Fruit fly (Drosophila melanogaster) whole organism, embryonic: ENCODE results near the gene Dad1.

ENCODE experiments used
- Atf6 ChIP-seq: fragments of 200-800 bp; sonication (Bioruptor generic); IDR thresholded peaks from 2 replicates; pipeline ENCODE4 v1.3.6; 2022; ENCODE audit warnings: missing biosample characterization, missing genetic modification characterization
- Bdp1 ChIP-seq: fragments of 200-800 bp; sonication (Bioruptor generic); optimal IDR thresholded peaks from 3 replicates; lab custom pipeline; 2016; ENCODE audit warnings: missing biosample characterization, missing genetic modification characterization
- Blimp-1 ChIP-seq: fragments of 200-800 bp; sonication (Bioruptor generic); optimal IDR thresholded peaks from 3 replicates; lab custom pipeline; 2018; ENCODE audit warnings: missing biosample characterization, missing genetic modification characterization, mild to moderate bottlenecking, moderate library complexity, missing genetic modification reagents
- C15 ChIP-seq: fragments of 200-800 bp; sonication (Bioruptor generic); IDR thresholded peaks from 3 replicates; pipeline ENCODE4 v1.3.6; 2022; ENCODE audit warnings: missing biosample characterization, missing genetic modification characterization
- CG10431 ChIP-seq: fragments of 200-800 bp; sonication (Bioruptor generic); optimal IDR thresholded peaks from 3 replicates; lab custom pipeline; 2018; ENCODE audit warnings: missing biosample characterization, mild to moderate bottlenecking, missing genetic modification characterization
- CG11398 ChIP-seq: fragments of 200-800 bp; sonication (Bioruptor generic); optimal IDR thresholded peaks from 2 replicates; lab custom pipeline; 2016; ENCODE audit warnings: missing biosample characterization, missing genetic modification characterization
- CG11696 ChIP-seq: fragments of 200-800 bp; sonication (Bioruptor generic); IDR thresholded peaks from 2 replicates; pipeline ENCODE4 v1.3.6; 2022; ENCODE audit warnings: missing biosample characterization, missing genetic modification characterization
- CG12219 ChIP-seq: fragments of 200-800 bp; sonication (Bioruptor generic); optimal IDR thresholded peaks from 3 replicates; lab custom pipeline; 2018; ENCODE audit warnings: missing biosample characterization, mild to moderate bottlenecking, missing genetic modification characterization
- CG13296 ChIP-seq: fragments of 200-800 bp; sonication (Bioruptor generic); optimal IDR thresholded peaks from 3 replicates; lab custom pipeline; 2018; ENCODE audit warnings: missing biosample characterization, mild to moderate bottlenecking, missing genetic modification characterization
- CG15479 ChIP-seq: fragments of 200-800 bp; sonication (Bioruptor generic); optimal IDR thresholded peaks from 3 replicates; lab custom pipeline; 2019; ENCODE audit warnings: missing biosample characterization, mild to moderate bottlenecking, missing genetic modification characterization, moderate library complexity
- CG17361 ChIP-seq: fragments of 200-800 bp; sonication (Bioruptor generic); IDR thresholded peaks from 3 replicates; pipeline ENCODE4 v1.3.6; 2022; ENCODE audit warnings: missing biosample characterization, missing genetic modification characterization
- CG1832 ChIP-seq: fragments of 200-800 bp; sonication (Bioruptor generic); optimal IDR thresholded peaks from 2 replicates; lab custom pipeline; 2017; ENCODE audit warnings: missing biosample characterization, mild to moderate bottlenecking, missing genetic modification characterization, inconsistent platforms
- CG18619 ChIP-seq: fragments of 200-800 bp; sonication (Bioruptor generic); optimal IDR thresholded peaks from 3 replicates; lab custom pipeline; 2017; ENCODE audit warnings: missing biosample characterization, mild to moderate bottlenecking, missing genetic modification characterization
- CG2678 ChIP-seq: fragments of 200-800 bp; sonication (Bioruptor generic); optimal IDR thresholded peaks from 3 replicates; lab custom pipeline; 2019; ENCODE audit warnings: missing biosample characterization, mild to moderate bottlenecking, missing genetic modification characterization, moderate library complexity
- CG32767 ChIP-seq: fragments of 200-800 bp; sonication (Bioruptor generic); IDR thresholded peaks from 2 replicates; pipeline ENCODE4 v1.3.6; 2022; ENCODE audit warnings: missing biosample characterization, missing genetic modification characterization
- CG4424 ChIP-seq: fragments of 200-800 bp; sonication (Bioruptor generic); optimal IDR thresholded peaks from 3 replicates; lab custom pipeline; 2016; ENCODE audit warnings: missing biosample characterization, missing genetic modification characterization
- CG6689 ChIP-seq: fragments of 200-800 bp; sonication (Bioruptor generic); IDR thresholded peaks from 2 replicates; pipeline ENCODE4 v1.3.6; 2022; ENCODE audit warnings: missing biosample characterization, missing genetic modification characterization
- CG6813 ChIP-seq: fragments of 200-800 bp; sonication (Bioruptor generic); optimal IDR thresholded peaks from 2 replicates; lab custom pipeline; 2017; ENCODE audit warnings: missing biosample characterization, missing genetic modification characterization, mild to moderate bottlenecking, moderate library complexity, missing genetic modification reagents
- CG7357 ChIP-seq: fragments of 200-800 bp; sonication (Bioruptor generic); IDR thresholded peaks from 3 replicates; pipeline ENCODE4 v1.3.6; 2022; ENCODE audit warnings: missing biosample characterization, missing genetic modification characterization
- CG9876 ChIP-seq: fragments of 200-800 bp; sonication (Bioruptor generic); optimal IDR thresholded peaks from 2 replicates; lab custom pipeline; 2016; ENCODE audit warnings: missing biosample characterization, missing genetic modification characterization
- Doc3 ChIP-seq: fragments of 200-800 bp; sonication (Bioruptor generic); IDR thresholded peaks from 3 replicates; pipeline ENCODE4 v1.3.6; 2022; ENCODE audit warnings: missing biosample characterization, missing genetic modification characterization; ENCODE audit not compliant: partially characterized antibody
- E2f2 ChIP-seq: fragments of 200-800 bp; sonication (Bioruptor generic); IDR thresholded peaks from 2 replicates; pipeline ENCODE4 v1.3.6; 2022; ENCODE audit warnings: missing biosample characterization, missing genetic modification characterization
- Gsc ChIP-seq: fragments of 200-800 bp; sonication (Bioruptor generic); IDR thresholded peaks from 2 replicates; pipeline ENCODE4 v1.3.6; 2022; ENCODE audit warnings: missing biosample characterization, missing genetic modification characterization
- Hr39 ChIP-seq: fragments of >200 bp; optimal IDR thresholded peaks from 2 replicates; lab custom pipeline; 2017
- Hr51 ChIP-seq, 2 experiments: fragments of 200-800 bp; sonication (Bioruptor generic); optimal IDR thresholded peaks; 2 replicates in 1 of 2; 3 replicates in 1 of 2; lab custom pipeline; 2016 to 2018; ENCODE audit warnings: missing biosample characterization in 2 of 2, missing genetic modification characterization in 2 of 2, mild to moderate bottlenecking in 1 of 2, moderate library complexity in 1 of 2
- Med ChIP-seq: fragments of 200-800 bp; sonication (Bioruptor generic); peaks from one replicate; lab custom pipeline; 2016; ENCODE audit warnings: missing biosample characterization, missing genetic modification characterization, mild to moderate bottlenecking, inconsistent platforms, moderate library complexity
- Neu2 ChIP-seq: fragments of 200-800 bp; sonication (Bioruptor generic); optimal IDR thresholded peaks from 3 replicates; lab custom pipeline; 2016; ENCODE audit warnings: missing biosample characterization, missing genetic modification characterization, borderline replicate concordance
- Sox100B ChIP-seq: fragments of 200-800 bp; sonication (Bioruptor generic); optimal IDR thresholded peaks from 3 replicates; lab custom pipeline; 2018; ENCODE audit warnings: missing biosample characterization, mild to moderate bottlenecking, missing genetic modification characterization
- Xrp1 ChIP-seq: fragments of 200-800 bp; sonication (Bioruptor generic); IDR thresholded peaks from 2 replicates; pipeline ENCODE4 v1.3.6; 2022; ENCODE audit warnings: missing biosample characterization, missing genetic modification characterization
- ab ChIP-seq: fragments of 200-800 bp; sonication (Bioruptor generic); optimal IDR thresholded peaks from 2 replicates; lab custom pipeline; 2016; ENCODE audit warnings: missing biosample characterization, missing genetic modification characterization
- ash1 ChIP-seq: fragments of 200-800 bp; sonication (Bioruptor generic); optimal IDR thresholded peaks from 2 replicates; lab custom pipeline; 2018; ENCODE audit warnings: missing biosample characterization, mild to moderate bottlenecking, missing genetic modification characterization
- bcd ChIP-seq: fragments of 200-800 bp; sonication (Bioruptor generic); optimal IDR thresholded peaks from 2 replicates; lab custom pipeline; 2017; ENCODE audit warnings: missing biosample characterization, mild to moderate bottlenecking, missing genetic modification characterization
- chn ChIP-seq: fragments of 200-800 bp; sonication (Bioruptor generic); optimal IDR thresholded peaks from 2 replicates; lab custom pipeline; 2016; ENCODE audit warnings: missing biosample characterization, missing genetic modification characterization
- cwo ChIP-seq: fragments of 200-800 bp; sonication (Bioruptor generic); optimal IDR thresholded peaks from 3 replicates; lab custom pipeline; 2017; ENCODE audit warnings: missing biosample characterization, missing genetic modification characterization, mild to moderate bottlenecking, moderate library complexity, missing genetic modification reagents
- dmrt11E ChIP-seq: fragments of 200-800 bp; sonication (Bioruptor generic); optimal IDR thresholded peaks from 3 replicates; lab custom pipeline; 2018; ENCODE audit warnings: missing biosample characterization, mild to moderate bottlenecking, missing genetic modification characterization, moderate library complexity
- dpn ChIP-seq, 2 experiments: fragments of 200-800 bp; sonication (Bioruptor generic); optimal IDR thresholded peaks; 3 replicates each; lab custom pipeline; 2016; ENCODE audit warnings: missing biosample characterization in 2 of 2, missing genetic modification characterization in 2 of 2
- fd96Cb ChIP-seq: fragments of 200-800 bp; sonication (Bioruptor generic); optimal IDR thresholded peaks from 2 replicates; lab custom pipeline; 2018; ENCODE audit warnings: missing biosample characterization, mild to moderate bottlenecking, missing genetic modification characterization, moderate library complexity
- gcm ChIP-seq: fragments of 200-800 bp; sonication (Bioruptor generic); optimal IDR thresholded peaks from 2 replicates; lab custom pipeline; 2019; ENCODE audit warnings: missing biosample characterization, mild to moderate bottlenecking, missing genetic modification characterization, moderate library complexity
- gfzf ChIP-seq: fragments of 200-800 bp; sonication (Bioruptor generic); optimal IDR thresholded peaks from 2 replicates; lab custom pipeline; 2016; ENCODE audit warnings: missing biosample characterization, mild to moderate bottlenecking, missing genetic modification characterization, moderate library complexity
- grau ChIP-seq: fragments of 200-800 bp; optimal IDR thresholded peaks from 3 replicates; lab custom pipeline; 2019; ENCODE audit warnings: missing biosample characterization, mild to moderate bottlenecking, missing genetic modification characterization, moderate library complexity
- hb ChIP-seq: fragments of 200-800 bp; sonication (Bioruptor generic); IDR thresholded peaks from 3 replicates; pipeline ENCODE4 v1.3.6; 2022; ENCODE audit warnings: missing biosample characterization, missing genetic modification characterization; ENCODE audit not compliant: partially characterized antibody
- mam ChIP-seq: fragments of 200-800 bp; sonication (Bioruptor generic); optimal IDR thresholded peaks from 3 replicates; lab custom pipeline; 2016; ENCODE audit warnings: missing biosample characterization, missing genetic modification characterization
- ranshi ChIP-seq: fragments of 200-800 bp; sonication (Bioruptor generic); IDR thresholded peaks from 2 replicates; pipeline ENCODE4 v1.3.6; 2022; ENCODE audit warnings: missing biosample characterization, missing genetic modification characterization
- row ChIP-seq: fragments of 200-800 bp; sonication (Bioruptor generic); IDR thresholded peaks from 3 replicates; pipeline ENCODE4 v1.3.6; 2022; ENCODE audit warnings: missing biosample characterization, missing genetic modification characterization
- sens ChIP-seq: fragments of 200-800 bp; sonication (Bioruptor generic); peaks from one replicate; lab custom pipeline; 2016; ENCODE audit warnings: missing biosample characterization, missing genetic modification characterization
- vnd ChIP-seq: fragments of 200-800 bp; sonication (Bioruptor generic); IDR thresholded peaks from 3 replicates; pipeline ENCODE4 v1.3.6; 2022; ENCODE audit warnings: missing biosample characterization, missing genetic modification characterization; ENCODE audit not compliant: partially characterized antibody
- wek ChIP-seq: fragments of 200-800 bp; sonication (Bioruptor generic); optimal IDR thresholded peaks from 3 replicates; lab custom pipeline; 2018; ENCODE audit warnings: missing biosample characterization, mild to moderate bottlenecking, missing genetic modification characterization, moderate library complexity
- zen ChIP-seq: fragments of 200-800 bp; sonication (Bioruptor generic); optimal IDR thresholded peaks from 3 replicates; lab custom pipeline; 2018; ENCODE audit warnings: missing biosample characterization, mild to moderate bottlenecking, missing genetic modification characterization, moderate library complexity

The Dad1 gene

DNA sequence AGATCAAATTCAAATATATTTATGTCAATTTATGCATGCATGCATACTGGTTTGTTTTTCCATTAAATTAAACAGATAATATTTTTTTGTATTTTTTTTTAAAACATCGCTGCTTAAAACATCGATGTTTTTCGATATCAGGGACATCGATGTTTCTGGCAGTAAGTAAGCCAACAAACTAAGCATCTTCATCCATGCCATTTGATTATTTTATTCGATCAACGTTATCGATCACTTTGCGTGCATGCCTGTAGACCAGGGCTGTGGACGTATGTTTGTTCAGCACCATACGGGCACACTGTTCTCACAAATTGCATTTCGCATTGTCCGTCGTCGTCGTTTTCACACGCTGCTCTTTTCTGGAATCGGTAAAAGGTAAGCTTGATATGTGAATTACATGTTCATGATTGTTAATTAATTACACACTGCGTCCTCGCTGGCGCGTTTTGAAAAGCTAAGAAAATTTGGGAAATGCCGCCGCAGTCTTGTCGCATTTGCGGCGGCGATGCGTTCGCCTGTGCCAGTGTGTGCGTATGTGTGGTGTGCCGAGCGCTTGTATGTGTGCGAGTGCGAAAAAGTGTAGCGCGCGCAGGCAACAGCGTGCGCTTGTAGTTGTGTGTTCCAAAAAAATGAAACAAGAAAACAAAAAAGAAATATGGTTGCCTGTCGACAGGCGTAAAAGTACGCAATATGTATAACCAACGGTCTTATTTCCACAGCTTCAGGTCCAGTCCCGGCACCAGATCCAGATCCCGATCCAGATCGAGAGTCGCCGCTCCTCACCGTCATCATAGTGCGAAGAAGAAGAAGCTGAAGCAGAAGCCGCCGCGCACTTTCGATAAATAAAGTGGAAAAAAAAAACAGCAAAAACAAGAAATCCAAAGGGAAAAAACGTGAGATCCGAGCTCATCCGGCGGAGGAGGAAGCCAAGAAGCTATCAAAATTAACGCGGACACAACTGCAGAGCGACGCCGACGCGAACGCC is 19.6 kb upstream of the Dad1 start, which contains the start of gene emb (continued):
- no peak for TF ChIP-seq CG7357 (GFP tag; lab: Robert Waterston, UW)
- TF ChIP-seq sens (GFP tag; lab: Kevin White, UChicago), result peak; percentile 88
- no peak for TF ChIP-seq CG15479 (GFP tag; lab: Kevin White, UChicago)
- no peak for TF ChIP-seq CG6813
- 0 out of 2 replicates have a peak, but pooled peaks have one; percentile 17 for TF ChIP-seq ranshi (GFP tag; lab: Robert Waterston, UW)
- no peak for TF ChIP-seq wek (GFP tag; lab: Kevin White, UChicago)
- TF ChIP-seq CG13296, result no peak
- no peak for TF ChIP-seq Gsc (GFP tag; lab: Robert Waterston, UW)
- peak; percentile 48 for TF ChIP-seq dmrt11E (tag; lab: Kevin White, UChicago)
- TF ChIP-seq mam (GFP tag; lab: Kevin White, UChicago), result peak; percentile 62
- TF ChIP-seq ab (GFP tag; lab: Kevin White, UChicago), result no peak
- no peak for TF ChIP-seq CG2678 (tag; lab: Kevin White, UChicago)
- TF ChIP-seq ash1 (GFP tag; lab: Kevin White, UChicago), result no peak
- peak; percentile 76 for TF ChIP-seq row
- peak; percentile 62; the same call in 1 of the 2 replicates for TF ChIP-seq E2f2
- TF ChIP-seq dpn (GFP tag; optimal IDR thresholded peaks at IDR 0.05; lab: Kevin White, UChicago), result peak; percentile 36 to 50
- TF ChIP-seq Blimp-1 (GFP tag; lab: Kevin White, UChicago), result no peak
- peak; percentile 52 for TF ChIP-seq chn (GFP tag; lab: Kevin White, UChicago)
- peak; percentile 39; the same call in 1 of the 2 replicates for TF ChIP-seq Atf6 (GFP tag; lab: Robert Waterston, UW)
- TF ChIP-seq gfzf, result peak; percentile 69
- peak; percentile 66; the same call in 2 of the 3 replicates for TF ChIP-seq CG17361 (GFP tag; lab: Robert Waterston, UW)
- peak; percentile 25 for TF ChIP-seq CG9876 (GFP tag; lab: Kevin White, UChicago)
- TF ChIP-seq CG1832 (GFP tag; lab: Kevin White, UChicago), result no peak
- peak; percentile 23 for TF ChIP-seq Bdp1 (GFP tag; lab: Kevin White, UChicago)
- no peak for TF ChIP-seq CG32767 (GFP tag; lab: Robert Waterston, UW)
- no peak for TF ChIP-seq gcm (GFP tag; lab: Kevin White, UChicago)
- no peak for TF ChIP-seq cwo (GFP tag; lab: Kevin White, UChicago)
- peak; percentile 99 for TF ChIP-seq hb
- TF ChIP-seq CG11398 (GFP tag; lab: Kevin White, UChicago), result no peak
- TF ChIP-seq Med (GFP tag; lab: Kevin White, UChicago), result peak; percentile 93
- TF ChIP-seq CG4424 (GFP tag; lab: Kevin White, UChicago), result peak; percentile 73
- peak; percentile 68 for TF ChIP-seq bcd
- peak; percentile 0 for TF ChIP-seq CG12219 (GFP tag; lab: Kevin White, UChicago)
- peak; percentile 37; the same call in 1 of the 2 replicates for TF ChIP-seq Xrp1 (GFP tag; lab: Robert Waterston, UW)
- TF ChIP-seq Neu2 (GFP tag; lab: Kevin White, UChicago), result no peak
- TF ChIP-seq CG6689 (GFP tag; lab: Robert Waterston, UW), result 0 out of 2 replicates have a peak, but pooled peaks have one; percentile 34
- TF ChIP-seq Hr51 (GFP tag; optimal IDR thresholded peaks at IDR 0.05; lab: Kevin White, UChicago), result peak in 1 of 2 experiments; percentile 15
- TF ChIP-seq Doc3 (GFP tag; lab: Robert Waterston, UW), result peak; percentile 92
- peak; percentile 15 for TF ChIP-seq CG18619 (GFP tag; lab: Kevin White, UChicago)
- no peak for TF ChIP-seq Sox100B (GFP tag; lab: Kevin White, UChicago)
- no peak for TF ChIP-seq CG11696
- TF ChIP-seq C15 (GFP tag; lab: Robert Waterston, UW), result no peak
- TF ChIP-seq Hr39 (lab: Kevin White, UChicago), result no peak
- peak; percentile 97 for TF ChIP-seq vnd (GFP tag; lab: Robert Waterston, UW)
- TF ChIP-seq fd96Cb (tag; lab: Kevin White, UChicago), result peak; percentile 7
- TF ChIP-seq zen, result peak; percentile 77
- TF ChIP-seq grau (tag; lab: Kevin White, UChicago), result peak; percentile 49
- no peak for TF ChIP-seq CG10431 (GFP tag; lab: Kevin White, UChicago)
